Worm (Caenorhabditis elegans) whole organism, midembryonic: ENCODE results near the gene sir-2.3.

Experiments used
- T22C8.4 ChIP-seq: fragments of 200-800 bp; sonication (Bioruptor generic); IDR thresholded peaks from 2 replicates; pipeline ENCODE4 v1.3.6; 2022; ENCODE audit warnings: missing genetic modification characterization, missing compliant biosample characterization
- cog-1 ChIP-seq: sonication (generic microtip); optimal IDR thresholded peaks from 2 replicates; lab custom pipeline; 2016; ENCODE audit warnings: missing genetic modification characterization, missing compliant biosample characterization
- flt-1 ChIP-seq: fragments of 200-800 bp; sonication (Bioruptor generic); IDR thresholded peaks from 2 replicates; pipeline ENCODE4 v1.3.6; 2022; ENCODE audit warnings: missing genetic modification characterization, missing compliant biosample characterization
- klf-2 ChIP-seq: fragments of 200-800 bp; sonication (Bioruptor generic); conservative IDR thresholded peaks from 2 replicates; pipeline ENCODE4 v1.3.6; 2022; ENCODE audit warnings: missing genetic modification reagents, missing genetic modification characterization, missing compliant biosample characterization
- med-1 ChIP-seq: sonication (generic microtip); optimal IDR thresholded peaks from 2 replicates; lab custom pipeline; 2017; ENCODE audit warnings: missing genetic modification characterization, mild to moderate bottlenecking, missing compliant biosample characterization, antibody characterized with exemption, missing genetic modification reagents; ENCODE audit not compliant: insufficient read depth
- ref-1 ChIP-seq: fragments of 200-800 bp; sonication (Bioruptor generic); conservative IDR thresholded peaks from 2 replicates; pipeline ENCODE4 v1.3.6; 2022; ENCODE audit warnings: missing genetic modification reagents, missing genetic modification characterization, missing compliant biosample characterization
- tab-1 ChIP-seq: fragments of 200-800 bp; sonication (Bioruptor generic); IDR thresholded peaks from 2 replicates; pipeline ENCODE4 v1.3.6; 2022; ENCODE audit warnings: missing genetic modification characterization, missing compliant biosample characterization
- ztf-23 ChIP-seq: fragments of 200-800 bp; sonication (Bioruptor generic); IDR thresholded peaks from 2 replicates; pipeline ENCODE4 v1.3.6; 2022; ENCODE audit warnings: missing genetic modification reagents, missing genetic modification characterization, missing compliant biosample characterization
- ztf-29 ChIP-seq: fragments of 200-800 bp; sonication (Bioruptor generic); IDR thresholded peaks from 2 replicates; pipeline ENCODE4 v1.3.6; 2022; ENCODE audit warnings: missing genetic modification reagents, missing genetic modification characterization, missing compliant biosample characterization

sir-2.3 gene

DNA sequence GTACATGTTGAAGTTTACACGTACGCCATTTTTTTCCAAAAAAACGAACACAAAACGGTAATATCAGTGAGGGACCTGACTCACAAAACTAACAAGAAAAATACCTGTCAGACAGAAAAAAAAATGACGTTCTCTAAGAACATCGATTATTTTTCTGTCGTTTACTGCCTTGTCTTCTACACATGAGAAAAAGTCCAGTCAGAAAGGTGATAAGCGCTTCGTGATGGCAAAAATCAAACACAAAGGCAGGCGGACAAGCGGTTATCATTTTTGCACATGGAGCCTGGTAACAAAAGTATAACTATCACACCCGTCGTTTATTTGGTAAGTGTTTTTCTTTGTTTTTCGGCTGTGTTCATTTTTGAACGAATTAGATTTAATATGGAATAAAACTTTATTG lies 2.3 kb downstream of the sir-2.3 start, which contains the start of gene F46G10.4:
Gene F46G10.4 (plus strand): TSS at position 212 of the 400 bp plus-strand sequence.
- TF ChIP-seq ztf-29 (GFP tag; lab: Robert Waterston, UW) (no peak), med-1 (GFP tag; lab: Kevin White, UChicago) (no peak), klf-2 (no peak), flt-1 (GFP tag; lab: Robert Waterston, UW) (no peak)

DNA sequence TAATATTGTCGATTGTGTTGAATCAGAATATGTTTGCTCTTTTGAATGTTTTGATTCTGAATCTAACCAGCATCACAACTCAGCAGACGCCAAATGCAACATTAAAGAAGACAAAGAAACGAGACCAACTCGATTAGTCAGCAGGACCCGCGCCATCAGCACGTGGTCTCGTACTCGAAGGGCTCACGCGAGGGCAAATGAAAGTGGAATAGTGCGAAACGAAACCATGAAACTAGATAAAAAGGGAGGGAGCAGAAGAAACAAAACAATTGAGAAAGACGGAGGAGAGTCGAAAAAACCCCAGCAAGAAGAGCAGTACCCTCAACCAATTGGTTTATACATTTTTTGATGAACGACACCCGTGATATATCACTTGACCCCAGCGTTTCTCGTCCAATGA lies 5.5 kb downstream of the sir-2.3 start:
- no peak for TF ChIP-seq flt-1 (GFP tag; lab: Robert Waterston, UW)
- no peak for TF ChIP-seq ref-1
- TF ChIP-seq klf-2 = no peak
- no peak for TF ChIP-seq med-1 (GFP tag; lab: Kevin White, UChicago)
- TF ChIP-seq T22C8.4 (GFP tag; lab: Robert Waterston, UW) = no peak
- no peak for TF ChIP-seq ztf-23
- TF ChIP-seq tab-1 (GFP tag; lab: Robert Waterston, UW) = no peak
- no peak for TF ChIP-seq ztf-29 (GFP tag; lab: Robert Waterston, UW)
- TF ChIP-seq cog-1 (tag; lab: Kevin White, UChicago) = no peak

DNA sequence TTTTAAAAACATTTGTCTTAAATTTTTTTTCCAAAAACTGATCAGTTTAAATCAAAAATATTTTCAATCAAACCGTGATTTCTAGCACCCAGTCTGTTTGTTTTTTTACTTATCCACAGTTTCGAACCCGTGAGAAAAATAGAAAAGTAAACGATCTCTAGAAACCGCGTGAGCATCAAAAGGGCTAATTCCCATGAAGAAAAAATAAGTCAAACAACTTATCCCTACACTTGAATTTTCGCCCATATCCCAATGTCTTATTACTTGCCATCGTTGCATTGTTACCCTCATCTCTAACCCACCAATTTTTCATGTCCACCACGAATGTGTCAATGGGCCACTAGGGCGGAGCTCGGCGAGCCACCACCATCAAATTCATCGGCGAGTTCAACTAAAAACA lies 6.2 kb downstream of the sir-2.3 start, which contains the start of gene ptr-24:
Gene ptr-24 (plus strand): TSS at position 301 of the 400 bp plus-strand sequence.
- no peak for TF ChIP-seq ztf-23

DNA sequence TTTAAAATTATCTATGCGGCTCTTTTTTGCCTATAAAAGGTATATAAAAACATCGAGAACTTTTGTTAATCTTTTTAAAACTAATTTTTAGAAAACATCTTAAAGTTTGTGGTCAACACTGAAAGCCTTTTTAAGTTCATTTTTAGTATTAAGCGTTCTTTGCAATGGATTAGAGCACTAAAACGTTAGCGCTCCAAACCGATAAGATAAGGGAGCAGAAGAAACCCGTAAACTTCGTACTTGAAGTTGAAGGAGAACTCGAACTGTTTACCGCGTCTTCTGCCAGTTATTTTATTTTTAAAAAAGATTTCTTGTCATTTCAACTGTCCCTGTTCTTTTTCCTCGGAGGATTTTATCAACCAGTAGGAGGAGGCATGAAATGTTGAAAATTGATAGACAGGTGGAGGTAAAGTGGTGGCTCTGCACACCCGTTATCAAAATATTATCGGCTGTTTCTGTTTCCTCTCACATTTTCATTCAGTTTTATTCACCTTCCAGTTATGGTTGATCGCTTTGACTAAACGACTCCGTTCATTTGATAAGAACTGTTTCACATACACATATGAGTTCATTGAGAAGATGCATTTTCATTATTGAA lies 7.6 kb downstream of the sir-2.3 start:
- TF ChIP-seq ztf-29 (GFP tag; lab: Robert Waterston, UW) (no peak), cog-1 (tag; lab: Kevin White, UChicago) (no peak), flt-1 (GFP tag; lab: Robert Waterston, UW) (no peak)

DNA sequence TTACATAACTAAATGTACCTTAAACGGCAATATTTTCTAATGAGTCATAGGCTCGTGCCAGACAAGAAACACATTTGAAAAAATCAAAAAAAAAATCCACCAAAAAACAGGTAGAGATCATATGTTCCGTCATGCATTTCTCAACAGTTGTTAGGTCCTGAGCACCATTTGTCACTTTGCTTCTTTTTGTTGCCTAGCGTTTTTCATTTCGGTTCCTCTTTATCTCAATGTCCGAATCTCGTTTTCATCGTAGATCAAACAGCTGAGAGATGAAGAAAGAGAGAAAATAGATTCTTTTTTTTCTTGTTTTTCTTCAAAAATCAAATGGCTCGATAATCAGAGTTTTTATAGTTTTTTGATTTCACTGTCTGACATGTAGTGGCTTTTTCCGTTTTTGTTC lies 9.5 kb downstream of the sir-2.3 start:
- no peak for TF ChIP-seq tab-1 (GFP tag; lab: Robert Waterston, UW)

DNA sequence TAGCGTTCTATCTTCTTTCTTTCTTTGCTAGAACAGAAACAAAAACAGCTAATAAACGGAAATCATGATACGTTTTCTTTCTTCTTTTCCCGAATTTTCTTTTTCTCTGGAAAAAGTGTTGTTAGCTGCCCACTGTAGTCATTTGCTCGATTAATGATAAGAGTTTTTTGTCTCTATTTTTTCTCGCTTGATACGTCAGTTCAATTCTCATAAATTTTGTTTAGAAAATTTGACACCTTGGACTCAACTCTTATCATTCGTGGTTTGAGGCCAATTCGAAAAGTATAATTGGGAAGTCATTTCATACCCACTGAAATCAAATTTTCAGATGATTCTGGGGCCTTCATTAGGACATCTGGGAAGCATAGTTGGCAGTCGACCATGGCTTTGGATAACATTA lies 10.4 kb downstream of the sir-2.3 start:
- no peak for TF ChIP-seq med-1 (GFP tag; lab: Kevin White, UChicago)
- no peak for TF ChIP-seq flt-1 (GFP tag; lab: Robert Waterston, UW)
- no peak for TF ChIP-seq cog-1 (tag; lab: Kevin White, UChicago)
- TF ChIP-seq T22C8.4 (GFP tag; lab: Robert Waterston, UW) = no peak
- TF ChIP-seq ztf-23 = no peak
- TF ChIP-seq ref-1 = no peak

DNA sequence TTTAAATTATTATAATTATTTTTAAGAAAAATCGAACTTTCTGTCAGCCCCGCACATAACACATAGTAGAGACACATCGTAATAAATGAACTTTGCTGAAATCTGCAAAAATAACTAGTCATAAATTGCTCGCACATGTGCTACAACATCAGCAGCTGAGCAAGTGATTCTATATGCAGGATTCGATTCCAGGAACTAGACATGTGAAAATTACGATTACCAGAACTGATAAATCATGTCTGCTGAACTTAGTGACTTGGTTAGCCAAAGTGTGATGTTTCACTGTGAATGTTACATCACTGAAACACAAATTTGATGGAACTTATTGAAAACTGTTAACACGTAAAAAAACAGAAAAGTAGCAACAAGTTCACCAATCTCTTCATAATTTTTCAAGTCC lies 15.8 kb downstream of the sir-2.3 start:
- TF ChIP-seq tab-1 (GFP tag; lab: Robert Waterston, UW) (no peak), klf-2 (no peak), ref-1 (no peak), ztf-29 (GFP tag; lab: Robert Waterston, UW) (no peak), ztf-23 (no peak), cog-1 (tag; lab: Kevin White, UChicago) (no peak)

DNA sequence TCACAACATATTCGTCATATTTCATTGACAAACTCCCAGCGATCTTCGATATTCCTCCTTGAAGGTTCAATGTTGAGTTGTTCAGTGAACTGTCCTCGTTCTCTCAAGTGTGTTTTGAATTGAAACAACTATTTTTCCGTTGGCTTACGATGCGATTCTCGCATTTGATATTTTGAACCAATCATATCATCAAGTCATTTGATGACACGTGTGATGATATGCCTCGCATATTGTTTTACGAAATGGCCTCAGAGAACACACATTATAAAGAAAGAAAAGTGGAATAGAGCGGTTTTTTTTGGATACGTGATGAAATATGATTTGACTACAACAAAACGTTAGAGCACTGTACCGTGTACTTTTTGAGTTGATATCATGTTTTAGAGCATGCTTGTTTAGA lies 16.9 kb downstream of the sir-2.3 start:
- TF ChIP-seq ztf-29 (GFP tag; lab: Robert Waterston, UW) (no peak), ztf-23 (no peak), cog-1 (tag; lab: Kevin White, UChicago) (no peak), tab-1 (GFP tag; lab: Robert Waterston, UW) (no peak), med-1 (GFP tag; lab: Kevin White, UChicago) (no peak), ref-1 (no peak), klf-2 (no peak), flt-1 (GFP tag; lab: Robert Waterston, UW) (no peak), T22C8.4 (GFP tag; lab: Robert Waterston, UW) (no peak)

DNA sequence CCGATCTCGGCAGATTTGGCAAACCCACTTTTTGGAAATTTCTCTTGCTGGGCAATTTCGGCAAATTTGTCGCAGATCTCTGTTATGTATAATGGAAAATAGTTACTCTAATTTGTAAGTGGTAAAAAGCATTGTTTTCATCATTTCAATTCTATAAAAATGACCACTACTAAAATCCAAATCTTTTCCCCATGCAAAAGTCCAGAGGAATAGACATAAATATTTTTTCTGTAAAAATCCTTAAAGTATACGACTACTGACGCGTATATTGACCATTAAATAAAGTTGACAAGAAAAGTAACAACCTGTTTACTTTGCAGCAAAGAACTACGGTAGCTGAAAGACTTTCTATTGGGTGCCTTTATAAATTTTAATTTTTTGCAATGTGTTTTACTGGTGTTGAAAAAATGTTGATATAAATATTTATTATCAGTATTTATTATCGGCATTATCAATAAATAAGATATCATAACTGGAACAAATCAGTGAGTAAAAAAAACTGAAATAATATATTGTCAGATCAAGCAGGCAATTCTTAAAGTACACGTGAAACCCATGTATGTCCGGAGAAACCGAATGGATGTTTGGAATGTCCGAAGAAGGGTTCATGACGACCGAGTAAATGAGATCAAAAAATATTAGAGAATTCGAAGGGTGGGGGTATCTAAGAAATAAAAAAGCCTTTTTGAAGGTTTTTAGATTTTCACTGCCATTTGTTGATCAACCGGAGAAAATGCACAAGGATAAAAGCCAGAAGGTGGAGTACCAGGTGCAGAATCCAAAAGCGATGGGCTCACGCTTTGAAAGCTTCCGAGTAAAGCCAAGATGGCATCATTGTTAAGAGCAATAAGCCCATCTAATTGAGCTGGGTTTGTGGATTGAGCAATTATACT lies 18.0 kb downstream of the sir-2.3 start:
- TF ChIP-seq T22C8.4 (GFP tag; lab: Robert Waterston, UW) (no peak), cog-1 (tag; lab: Kevin White, UChicago) (no peak), klf-2 (no peak), med-1 (GFP tag; lab: Kevin White, UChicago) (no peak), flt-1 (GFP tag; lab: Robert Waterston, UW) (no peak), ref-1 (no peak), ztf-29 (GFP tag; lab: Robert Waterston, UW) (no peak)

DNA sequence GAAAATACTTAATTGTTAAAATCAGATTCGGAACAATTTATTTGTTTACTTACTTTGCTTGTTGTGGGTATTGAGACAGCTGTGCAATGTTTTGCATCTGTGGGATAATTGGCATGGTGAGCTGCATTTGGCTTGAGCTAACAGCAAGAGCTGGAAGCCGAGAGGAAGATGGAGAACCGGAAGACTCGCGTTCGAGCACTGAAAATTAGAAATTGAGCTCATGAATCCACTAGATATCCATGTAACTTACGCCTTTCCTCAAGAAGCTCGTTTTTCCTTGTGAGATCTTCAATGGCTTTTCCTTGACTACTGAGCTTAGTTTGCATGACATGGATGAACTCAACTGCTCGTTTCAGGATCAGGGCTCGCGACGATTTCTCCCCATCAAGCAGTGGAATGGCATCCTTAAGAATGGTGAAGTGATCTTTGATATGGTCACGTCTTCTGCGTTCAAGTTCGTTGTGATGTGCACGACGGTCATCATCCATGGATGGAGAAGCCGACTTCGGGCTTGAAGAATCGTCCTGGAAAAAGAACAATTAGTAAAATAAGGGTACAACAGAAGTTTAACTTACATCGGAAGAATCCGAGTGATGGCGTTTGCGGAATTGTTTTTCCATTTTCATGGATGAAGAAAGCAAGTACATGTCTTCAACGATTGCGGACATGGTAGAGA lies 18.8 kb downstream of the sir-2.3 start:
- no peak for TF ChIP-seq cog-1 (tag; lab: Kevin White, UChicago)
- TF ChIP-seq T22C8.4 (GFP tag; lab: Robert Waterston, UW) = no peak
- no peak for TF ChIP-seq klf-2
- no peak for TF ChIP-seq flt-1 (GFP tag; lab: Robert Waterston, UW)
- no peak for TF ChIP-seq ztf-23
- no peak for TF ChIP-seq tab-1 (GFP tag; lab: Robert Waterston, UW)
- no peak for TF ChIP-seq ref-1
- no peak for TF ChIP-seq med-1 (GFP tag; lab: Kevin White, UChicago)
- TF ChIP-seq ztf-29 (GFP tag; lab: Robert Waterston, UW) = no peak
